Worm (Caenorhabditis elegans) whole organism, mixed stage, embryonic: Measurements from ENCODE around the gene rpl-33.

Source experiments
- ham-2 ChIP-seq: fragments of 200-800 bp; sonication (Bioruptor generic); optimal IDR thresholded peaks from 2 replicates; lab custom pipeline; 2018; ENCODE audit warnings: mild to moderate bottlenecking, missing genetic modification characterization, missing compliant biosample characterization
- lin-13 ChIP-seq: fragments of 150-350 bp; optimal IDR thresholded peaks from 2 replicates; lab custom pipeline; 2014; ENCODE audit warnings: missing biosample characterization, missing genetic modification characterization
- mab-5 ChIP-seq: fragments of 150-350 bp; optimal IDR thresholded peaks from 2 replicates; lab custom pipeline; 2014; ENCODE audit warnings: missing biosample characterization, missing genetic modification characterization
- mep-1 ChIP-seq: fragments of 150-350 bp; optimal IDR thresholded peaks from 2 replicates; lab custom pipeline; 2017; ENCODE audit warnings: missing biosample characterization, missing genetic modification reagents, missing genetic modification characterization, inconsistent platforms
- nhr-12 ChIP-seq: fragments of 150-350 bp; optimal IDR thresholded peaks from 2 replicates; lab custom pipeline; 2014; ENCODE audit warnings: missing biosample characterization, missing genetic modification characterization
- unc-62 ChIP-seq: fragments of 150-350 bp; optimal IDR thresholded peaks from 2 replicates; lab custom pipeline; 2014; ENCODE audit warnings: missing biosample characterization, missing genetic modification reagents, missing genetic modification characterization
- zip-8 ChIP-seq: fragments of 150-350 bp; optimal IDR thresholded peaks from 2 replicates; lab custom pipeline; 2014; ENCODE audit warnings: missing biosample characterization, missing genetic modification characterization
- ztf-11 ChIP-seq: fragments of 150-350 bp; optimal IDR thresholded peaks from 2 replicates; lab custom pipeline; 2014; ENCODE audit warnings: missing biosample characterization, missing genetic modification characterization

ce11 chrII:7154711-7155110, 49.3 kb downstream of the rpl-33 start:
- TF ChIP-seq nhr-12 (tag; lab: Kevin White, UChicago) (no peak), ztf-11 (tag; lab: Kevin White, UChicago) (no peak), mab-5 (tag; lab: Kevin White, UChicago) (no peak), zip-8 (tag; lab: Kevin White, UChicago) (no peak), ham-2 (GFP tag; lab: Kevin White, UChicago) (no peak), unc-62 (GFP tag; lab: Kevin White, UChicago) (no peak), mep-1 (tag; lab: Kevin White, UChicago) (no peak), lin-13 (no peak)
